Fruit fly (Drosophila melanogaster): ENCODE results near the gene CG43844.
A peak's percentile ranks its signal among the peaks of the same experiment; 100 is the strongest.

CG43844 gene

dm6 chr3R:21878473-21878872 lies 10.9 kb upstream of the CG43844 start, which contains the start of gene CG34148 (continued):
- TF ChIP-seq inv (GFP tag; IDR thresholded peaks at IDR 0.05; ENCODE audit: partially characterized antibody): peak; percentile 36; the same call in 1 of the 2 replicates
- TF ChIP-seq vnd (GFP tag; IDR thresholded peaks at IDR 0.05; ENCODE audit: partially characterized antibody): peak; percentile 67; the same call in 2 of the 3 replicates
- no peak for TF ChIP-seq CG18619 (GFP tag; optimal IDR thresholded peaks at IDR 0.05)
- TF ChIP-seq tna (GFP tag; IDR thresholded peaks at IDR 0.05; ENCODE audit: partially characterized antibody): peak; percentile 90
- no peak for TF ChIP-seq Ets97D (GFP tag; optimal IDR thresholded peaks at IDR 0.05)
- no peak for TF ChIP-seq ro (GFP tag; IDR thresholded peaks at IDR 0.05)
- no peak for TF ChIP-seq D19B (GFP tag; optimal IDR thresholded peaks at IDR 0.05)
- TF ChIP-seq CG16779 (GFP tag; IDR thresholded peaks at IDR 0.05): no peak
- no peak for TF ChIP-seq CG16815 (GFP tag; optimal IDR thresholded peaks at IDR 0.05)
- TF ChIP-seq Sry-δ (GFP tag; optimal IDR thresholded peaks at IDR 0.05): peak; percentile 28
- TF ChIP-seq CG8089 (GFP tag; optimal IDR thresholded peaks at IDR 0.05): no peak
- TF ChIP-seq pzg (GFP tag; optimal IDR thresholded peaks at IDR 0.05): peak; percentile 32
- TF ChIP-seq Pdp1 (GFP tag; optimal IDR thresholded peaks at IDR 0.05): peak in 1 of 2 experiments; percentile 94
- peak; percentile 53 for TF ChIP-seq stwl (tag; optimal IDR thresholded peaks at IDR 0.05)
- peak; percentile 80 for TF ChIP-seq nerfin-2 (GFP tag; IDR thresholded peaks at IDR 0.05; ENCODE audit: partially characterized antibody)
- TF ChIP-seq NC2α (GFP tag; optimal IDR thresholded peaks at IDR 0.05): no peak
- TF ChIP-seq MESR4 (GFP tag; optimal IDR thresholded peaks at IDR 0.05): peak; percentile 60
- TF ChIP-seq BEAF-32 (GFP tag; optimal IDR thresholded peaks at IDR 0.05): peak; percentile 55
- no peak for TF ChIP-seq CG34376 (GFP tag; optimal IDR thresholded peaks at IDR 0.05)
- peak; percentile 71 for TF ChIP-seq Bgb (GFP tag; IDR thresholded peaks at IDR 0.05; ENCODE audit: partially characterized antibody)
- no peak for TF ChIP-seq dpn (GFP tag; optimal IDR thresholded peaks at IDR 0.05)
- no peak for TF ChIP-seq bcd (GFP tag; optimal IDR thresholded peaks at IDR 0.05)
- peak; percentile 87 for TF ChIP-seq HLH4C (GFP tag; IDR thresholded peaks at IDR 0.05; ENCODE audit: partially characterized antibody)
- TF ChIP-seq sd (tag; optimal IDR thresholded peaks at IDR 0.05): no peak
- no peak for TF ChIP-seq CG6765 (GFP tag; optimal IDR thresholded peaks at IDR 0.05)
- TF ChIP-seq aop (GFP tag; IDR thresholded peaks at IDR 0.05): no peak
- TF ChIP-seq CG15696 (tag; optimal IDR thresholded peaks at IDR 0.05): no peak
- TF ChIP-seq CG2116 (GFP tag; optimal IDR thresholded peaks at IDR 0.05): peak; percentile 74
- TF ChIP-seq hb (GFP tag; IDR thresholded peaks at IDR 0.05; ENCODE audit: partially characterized antibody): peak; percentile 63; the same call in 1 of the 3 replicates
- no peak for TF ChIP-seq sisA (GFP tag; IDR thresholded peaks at IDR 0.05)
- TF ChIP-seq CG11085 (GFP tag; IDR thresholded peaks at IDR 0.05): no peak
- peak; percentile 77 for TF ChIP-seq hbn (GFP tag; IDR thresholded peaks at IDR 0.05; ENCODE audit: partially characterized antibody)
- peak; percentile 89 for TF ChIP-seq Dp (GFP tag; optimal IDR thresholded peaks at IDR 0.05)
- TF ChIP-seq Opbp (GFP tag; IDR thresholded peaks at IDR 0.05; ENCODE audit: partially characterized antibody): peak; percentile 68; the same call in 2 of the 3 replicates
- TF ChIP-seq CG13775 (GFP tag; optimal IDR thresholded peaks at IDR 0.05): no peak
- TF ChIP-seq CG6791 (GFP tag; IDR thresholded peaks at IDR 0.05; ENCODE audit: partially characterized antibody): peak; percentile 83
- TF ChIP-seq amos (GFP tag; IDR thresholded peaks at IDR 0.05; ENCODE audit: partially characterized antibody): peak; percentile 65; the same call in 1 of the 2 replicates
- no peak; the same call in 1 of the 2 replicates for TF ChIP-seq Rfx (GFP tag; IDR thresholded peaks at IDR 0.05)
- peak; percentile 60; the same call in 2 of the 3 replicates for TF ChIP-seq Doc3 (GFP tag; IDR thresholded peaks at IDR 0.05; ENCODE audit: partially characterized antibody)
- no peak for TF ChIP-seq CG2202 (tag; optimal IDR thresholded peaks at IDR 0.05)
- no peak for TF ChIP-seq kay (GFP tag; optimal IDR thresholded peaks at IDR 0.05)
- TF ChIP-seq gfzf (GFP tag; optimal IDR thresholded peaks at IDR 0.05): no peak
- TF ChIP-seq CG8290 (GFP tag; optimal IDR thresholded peaks at IDR 0.05): no peak
- TF ChIP-seq CG8290 (tag; optimal IDR thresholded peaks at IDR 0.05): no peak
- no peak for TF ChIP-seq wek (GFP tag; optimal IDR thresholded peaks at IDR 0.05)
- peak; percentile 73 for TF ChIP-seq unc-4 (GFP tag; IDR thresholded peaks at IDR 0.05; ENCODE audit: partially characterized antibody)
- TF ChIP-seq E2f2 (GFP tag; IDR thresholded peaks at IDR 0.05): peak; percentile 92
- no peak for TF ChIP-seq CG13296 (GFP tag; optimal IDR thresholded peaks at IDR 0.05)
- TF ChIP-seq CG34224 (GFP tag; IDR thresholded peaks at IDR 0.05; ENCODE audit: partially characterized antibody): peak; percentile 90

Measured in whole organism, embryonic.